Worm (Caenorhabditis elegans): ENCODE data around the gene chtb-3.

DNA sequence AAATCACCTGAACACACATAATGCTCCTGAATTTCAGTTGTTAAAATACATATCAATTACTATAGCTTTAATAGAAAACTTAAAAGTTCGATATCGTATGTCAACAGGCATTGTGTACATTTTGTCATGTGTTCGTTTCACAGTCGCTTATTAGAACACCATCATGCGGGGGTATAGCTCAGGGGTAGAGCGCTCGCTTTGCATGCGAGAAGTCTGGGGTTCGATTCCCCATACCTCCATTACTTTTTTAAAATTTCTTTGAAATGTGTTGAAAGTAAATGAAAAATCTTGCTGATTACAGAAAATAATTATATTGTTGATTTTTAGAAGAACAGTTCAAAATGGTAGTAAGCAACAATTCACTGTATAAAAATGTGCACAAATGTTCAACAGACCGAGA is 33.3 kb downstream of the chtb-3 start:
- TF ChIP-seq unc-130 (GFP tag; optimal IDR thresholded peaks at IDR 0.05) = no peak
- TF ChIP-seq ama-1 (optimal IDR thresholded peaks at IDR 0.05) = no peak
- no peak for TF ChIP-seq fkh-10 (GFP tag; optimal IDR thresholded peaks at IDR 0.05)
- peak; percentile 69 for TF ChIP-seq T26A8.4 (GFP tag; IDR thresholded peaks at IDR 0.05)
- TF ChIP-seq lin-39 (tag; optimal IDR thresholded peaks at IDR 0.05) = no peak
- no peak for TF ChIP-seq aly-2 (tag; optimal IDR thresholded peaks at IDR 0.05)
